Worm (Caenorhabditis elegans) whole organism, L1 larva: Measurements from ENCODE around the gene C26B2.7.

Experiments
- C16A3.4 ChIP-seq: fragments of 150-350 bp; optimal IDR thresholded peaks from 2 replicates; lab custom pipeline; 2014; ENCODE audit warnings: missing biosample characterization, missing genetic modification characterization
- C34B4.2 ChIP-seq: sonication (generic microtip); optimal IDR thresholded peaks from 2 replicates; lab custom pipeline; 2017; ENCODE audit warnings: mild to moderate bottlenecking, missing genetic modification characterization, missing compliant biosample characterization
- F16B12.6 ChIP-seq: fragments of 150-350 bp; optimal IDR thresholded peaks from 2 replicates; lab custom pipeline; 2014; ENCODE audit warnings: missing biosample characterization, missing genetic modification characterization
- aly-2 ChIP-seq: fragments of 150-350 bp; optimal IDR thresholded peaks from 2 replicates; lab custom pipeline; 2014; ENCODE audit warnings: missing biosample characterization, missing genetic modification characterization
- ama-1 ChIP-seq: fragments of 150-350 bp; optimal IDR thresholded peaks from 2 replicates; lab custom pipeline; 2014
- blmp-1 ChIP-seq: fragments of 150-350 bp; optimal IDR thresholded peaks from 2 replicates; lab custom pipeline; 2014; ENCODE audit warnings: missing biosample characterization, missing genetic modification characterization
- ceh-82 ChIP-seq, 3 experiments: fragments of 150-350 bp in 1 of 3; sonication (generic microtip) in 2 of 3; optimal IDR thresholded peaks; 2 replicates each; lab custom pipeline; 2014 to 2017; ENCODE audit warnings: missing biosample characterization in 3 of 3, missing genetic modification characterization in 3 of 3
- ceh-88 ChIP-seq: fragments of 200-800 bp; sonication (Bioruptor generic); IDR thresholded peaks from 2 replicates; pipeline ENCODE4 v1.3.6; 2022; ENCODE audit warnings: missing genetic modification characterization, missing compliant biosample characterization
- ces-1 ChIP-seq: fragments of 150-350 bp; optimal IDR thresholded peaks from 2 replicates; lab custom pipeline; 2014; ENCODE audit warnings: missing biosample characterization, missing genetic modification reagents, missing genetic modification characterization
- dpl-1 ChIP-seq, 3 experiments: fragments of 150-350 bp in 2 of 3; sonication (generic microtip) in 1 of 3; optimal IDR thresholded peaks; 2 replicates each; lab custom pipeline; 2014 to 2017; ENCODE audit warnings: missing biosample characterization in 3 of 3, missing genetic modification characterization in 3 of 3, missing genetic modification reagents in 3 of 3
- dsc-1 ChIP-seq: sonication (generic microtip); optimal IDR thresholded peaks from 2 replicates; lab custom pipeline; 2016; ENCODE audit warnings: mild to moderate bottlenecking, missing genetic modification characterization, missing compliant biosample characterization
- efl-3 ChIP-seq: fragments of 200-800 bp; sonication (Bioruptor generic); optimal IDR thresholded peaks from 2 replicates; lab custom pipeline; 2018; ENCODE audit warnings: mild to moderate bottlenecking, missing genetic modification characterization, missing compliant biosample characterization
- egl-13 ChIP-seq: sonication (generic microtip); optimal IDR thresholded peaks from 2 replicates; lab custom pipeline; 2016; ENCODE audit warnings: missing genotype, missing genetic modification reagents, missing genetic modification characterization, missing compliant biosample characterization
- elt-3 ChIP-seq, 6 experiments: fragments of 150-350 bp in 1 of 6; sonication (generic microtip); optimal IDR thresholded peaks; 2 replicates each; lab custom pipeline; 2017 to 2018; ENCODE audit warnings: missing biosample characterization in 6 of 6, missing genetic modification characterization in 6 of 6, inconsistent platforms in 1 of 6
- ets-5 ChIP-seq: fragments of 200-800 bp; sonication (Bioruptor generic); IDR thresholded peaks from 2 replicates; pipeline ENCODE4 v1.3.6; 2022; ENCODE audit warnings: missing genetic modification characterization, missing compliant biosample characterization
- fkh-8 ChIP-seq: sonication (generic microtip); optimal IDR thresholded peaks from 2 replicates; lab custom pipeline; 2016; ENCODE audit warnings: mild to moderate bottlenecking, missing genetic modification characterization, missing compliant biosample characterization
- grh-1 ChIP-seq: fragments of 200-800 bp; sonication (Bioruptor generic); IDR thresholded peaks from 2 replicates; pipeline ENCODE4 v1.3.6; 2022; ENCODE audit warnings: missing genetic modification reagents, missing genetic modification characterization, missing compliant biosample characterization
- irx-1 ChIP-seq: sonication (generic microtip); optimal IDR thresholded peaks from 2 replicates; lab custom pipeline; 2016; ENCODE audit warnings: missing genetic modification characterization, missing compliant biosample characterization
- jun-1 ChIP-seq: fragments of 150-350 bp; optimal IDR thresholded peaks from 2 replicates; lab custom pipeline; 2014; ENCODE audit warnings: missing biosample characterization, missing genetic modification reagents, missing genetic modification characterization
- lin-14 ChIP-seq: fragments of 200-800 bp; sonication (Bioruptor generic); optimal IDR thresholded peaks from 2 replicates; lab custom pipeline; 2018; ENCODE audit warnings: mild to moderate bottlenecking, missing genetic modification characterization, moderate library complexity, missing compliant biosample characterization
- mef-2 ChIP-seq: fragments of 150-350 bp; optimal IDR thresholded peaks from 2 replicates; lab custom pipeline; 2014; ENCODE audit warnings: missing biosample characterization, missing genetic modification characterization
- mep-1 ChIP-seq: fragments of 150-350 bp; optimal IDR thresholded peaks from 2 replicates; lab custom pipeline; 2014; ENCODE audit warnings: missing biosample characterization, missing genetic modification characterization
- nhr-20 ChIP-seq: sonication (generic microtip); optimal IDR thresholded peaks from 2 replicates; lab custom pipeline; 2016; ENCODE audit warnings: mild to moderate bottlenecking, missing genetic modification characterization, missing compliant biosample characterization
- nhr-47 ChIP-seq: sonication (generic microtip); optimal IDR thresholded peaks from 2 replicates; lab custom pipeline; 2016; ENCODE audit warnings: mild to moderate bottlenecking, missing genetic modification characterization, moderate library complexity, missing compliant biosample characterization
- nhr-71 ChIP-seq: sonication (generic microtip); optimal IDR thresholded peaks from 2 replicates; lab custom pipeline; 2016; ENCODE audit warnings: mild to moderate bottlenecking, missing genetic modification characterization, moderate library complexity, missing compliant biosample characterization
- nhr-76 ChIP-seq: sonication (generic microtip); optimal IDR thresholded peaks from 2 replicates; lab custom pipeline; 2017; ENCODE audit warnings: missing biosample characterization, missing genetic modification characterization
- nhr-77 ChIP-seq: fragments of 150-350 bp; optimal IDR thresholded peaks from 2 replicates; lab custom pipeline; 2014; ENCODE audit warnings: missing biosample characterization, missing genetic modification characterization
- nhr-85 ChIP-seq: sonication (generic microtip); peaks from one replicate; lab custom pipeline; 2016; ENCODE audit warnings: missing genetic modification characterization, inconsistent platforms, missing compliant biosample characterization
- pag-3 ChIP-seq: sonication (generic microtip); optimal IDR thresholded peaks from 2 replicates; lab custom pipeline; 2017; ENCODE audit warnings: missing genetic modification characterization, mild to moderate bottlenecking, missing compliant biosample characterization, antibody characterized with exemption, borderline replicate concordance; ENCODE audit not compliant: insufficient read depth
- rnt-1 ChIP-seq: sonication (generic microtip); optimal IDR thresholded peaks from 2 replicates; lab custom pipeline; 2016; ENCODE audit warnings: mild to moderate bottlenecking, missing genetic modification characterization, moderate library complexity, missing compliant biosample characterization
- snpc-4 ChIP-seq: fragments of 150-350 bp; optimal IDR thresholded peaks from 2 replicates; lab custom pipeline; 2014; ENCODE audit warnings: missing biosample characterization, missing genetic modification characterization
- snu-23 ChIP-seq: sonication (generic microtip); optimal IDR thresholded peaks from 2 replicates; lab custom pipeline; 2016; ENCODE audit warnings: missing genetic modification characterization, missing compliant biosample characterization
- sox-4 ChIP-seq: sonication (generic microtip); optimal IDR thresholded peaks from 2 replicates; lab custom pipeline; 2016; ENCODE audit warnings: missing genetic modification characterization, missing compliant biosample characterization
- sptf-1 ChIP-seq: fragments of 150-350 bp; optimal IDR thresholded peaks from 2 replicates; lab custom pipeline; 2014; ENCODE audit warnings: missing biosample characterization, missing genetic modification characterization
- tbx-2 ChIP-seq: sonication (generic microtip); optimal IDR thresholded peaks from 2 replicates; lab custom pipeline; 2016; ENCODE audit warnings: missing genetic modification characterization, missing compliant biosample characterization
- unc-62 ChIP-seq: fragments of 150-350 bp; optimal IDR thresholded peaks from 2 replicates; lab custom pipeline; 2014; ENCODE audit warnings: missing biosample characterization, missing genetic modification reagents, missing genetic modification characterization
- vab-15 ChIP-seq: sonication (generic microtip); optimal IDR thresholded peaks from 2 replicates; lab custom pipeline; 2017; ENCODE audit warnings: missing genotype, mild to moderate bottlenecking, missing genetic modification characterization, missing compliant biosample characterization
- ztf-11 ChIP-seq, 2 experiments: sonication (generic microtip); optimal IDR thresholded peaks; 2 replicates each; lab custom pipeline; 2016 to 2017; ENCODE audit warnings: missing genetic modification characterization in 2 of 2, missing biosample characterization in 1 of 2, missing compliant biosample characterization in 1 of 2

Gene C26B2.7

ce11 chrIV:8042897-8043296, 26.8 kb downstream of the C26B2.7 start:
- TF ChIP-seq nhr-71 (tag; lab: Kevin White, UChicago) (peak; percentile 2), nhr-76 (no peak), elt-3 (tag; optimal IDR thresholded peaks at IDR 0.05; lab: Kevin White, UChicago) (peak in 2 of 6 experiments; percentile 23 to 72), C34B4.2 (no peak), blmp-1 (peak; percentile 48), nhr-85 (tag; lab: Kevin White, UChicago) (peak; percentile 56)

- TF ChIP-seq elt-3 (tag; optimal IDR thresholded peaks at IDR 0.05; lab: Kevin White, UChicago) (peak in 1 of 6 experiments; percentile 15), ceh-82 (tag; optimal IDR thresholded peaks at IDR 0.05; lab: Kevin White, UChicago) (no peak), vab-15 (no peak), ets-5 (GFP tag; lab: Robert Waterston, UW) (no peak), grh-1 (GFP tag; lab: Robert Waterston, UW) (0 out of 2 replicates have a peak, but pooled peaks have one; percentile 12), nhr-71 (tag; lab: Kevin White, UChicago) (peak; percentile 44), snu-23 (GFP tag; lab: Kevin White, UChicago) (peak; percentile 22), nhr-20 (tag; lab: Kevin White, UChicago) (peak; percentile 41), nhr-85 (tag; lab: Kevin White, UChicago) (peak; percentile 86)
Observed at ce11 chrIV:8043722-8044121, 27.6 kb downstream of the C26B2.7 start.

ce11 chrIV:8044574-8044973, 28.5 kb downstream of the C26B2.7 start, which contains the start of gene nhr-258:
Gene nhr-258 (plus strand): TSS chrIV:8044938.
- TF ChIP-seq ceh-82 (tag; optimal IDR thresholded peaks at IDR 0.05; lab: Kevin White, UChicago) = no peak
- TF ChIP-seq nhr-71 (tag; lab: Kevin White, UChicago) = peak; percentile 38
- TF ChIP-seq lin-14 (GFP tag; lab: Kevin White, UChicago) = peak; percentile 19
- peak; percentile 11 for TF ChIP-seq dsc-1 (tag; lab: Kevin White, UChicago)
- TF ChIP-seq nhr-20 (tag; lab: Kevin White, UChicago) = peak; percentile 35
- TF ChIP-seq elt-3 (tag; optimal IDR thresholded peaks at IDR 0.05; lab: Kevin White, UChicago) = peak in 4 of 6 experiments; percentile 59 to 66 (median 63)
- TF ChIP-seq blmp-1 = peak; percentile 64
- TF ChIP-seq rnt-1 = no peak
- TF ChIP-seq nhr-85 (tag; lab: Kevin White, UChicago) = peak; percentile 88

- no peak for TF ChIP-seq mep-1
Observed at ce11 chrIV:8048083-8048482, 32.0 kb downstream of the C26B2.7 start.

DNA sequence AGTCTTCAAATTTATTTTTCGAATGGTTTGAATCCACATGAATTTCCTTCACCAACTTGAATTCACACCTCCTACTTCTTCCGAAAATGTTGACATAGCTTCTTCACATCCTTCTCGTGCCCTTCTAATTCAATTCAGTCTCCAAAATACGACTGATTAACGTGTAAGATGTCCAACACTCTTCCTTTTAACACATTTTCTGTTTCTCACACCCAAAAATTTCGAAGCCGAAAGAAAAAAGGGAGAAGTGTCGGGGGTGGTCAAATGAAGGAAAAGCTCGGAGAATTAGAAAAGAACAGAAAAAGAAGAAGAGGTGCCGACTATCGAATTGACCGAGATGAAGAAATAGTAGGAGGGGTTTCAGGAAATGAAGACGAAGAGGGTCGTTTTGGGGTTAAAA, 36.6 kb downstream of the C26B2.7 start:
- TF ChIP-seq C16A3.4 (tag; lab: Kevin White, UChicago) (no peak), snpc-4 (tag; lab: Kevin White, UChicago) (no peak), blmp-1 (no peak), ces-1 (GFP tag; lab: Kevin White, UChicago) (no peak), dsc-1 (tag; lab: Kevin White, UChicago) (no peak), lin-14 (GFP tag; lab: Kevin White, UChicago) (peak; percentile 61), nhr-77 (tag; lab: Kevin White, UChicago) (no peak)
- TF ChIP-seq, all 84 proteins: peak for 1

DNA sequence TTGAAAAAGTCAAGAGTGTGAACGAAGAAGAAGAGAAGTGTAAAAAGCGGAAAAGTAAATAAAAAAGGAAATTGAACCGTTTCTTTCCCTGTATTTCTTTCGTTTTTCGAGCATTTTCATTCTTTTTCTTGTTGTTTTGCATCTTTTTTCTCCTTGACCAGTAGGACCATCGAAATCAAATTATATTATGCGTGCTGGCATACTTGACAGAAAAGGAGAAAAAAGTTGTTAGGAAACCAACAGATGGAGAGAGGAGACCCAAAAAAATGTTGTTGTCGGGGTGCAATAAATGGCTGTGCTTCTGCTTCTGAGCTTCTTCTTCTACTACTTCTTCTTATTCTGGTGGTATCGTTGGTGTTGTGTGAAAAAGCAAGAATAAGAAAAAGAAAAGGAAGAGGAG, 37.9 kb downstream of the C26B2.7 start:
- peak; percentile 25 for TF ChIP-seq lin-14 (GFP tag; lab: Kevin White, UChicago)
- no peak for TF ChIP-seq nhr-47

DNA sequence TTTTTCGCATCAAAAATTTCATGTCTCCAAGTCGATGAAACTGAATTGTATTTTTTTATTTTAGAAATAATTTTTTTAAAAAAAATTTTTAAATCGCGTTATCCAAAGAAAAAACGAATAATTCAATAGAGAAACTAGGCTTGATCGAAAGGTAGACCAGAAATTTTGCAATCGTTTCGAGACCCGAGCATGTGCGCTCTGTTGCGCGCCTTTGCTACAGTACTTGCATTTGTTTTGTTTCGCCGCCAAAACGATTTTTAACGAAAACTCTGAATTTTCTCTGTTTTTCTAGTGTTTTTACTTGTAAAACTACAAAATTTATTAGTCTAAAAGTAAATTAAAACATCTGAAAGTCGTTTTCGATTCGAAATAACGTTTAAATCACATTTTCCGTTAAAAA, 45.2 kb downstream of the C26B2.7 start:
- TF ChIP-seq sox-4 (tag; lab: Kevin White, UChicago) (no peak), elt-3 (tag; optimal IDR thresholded peaks at IDR 0.05; lab: Kevin White, UChicago) (no peak), mef-2 (tag; lab: Kevin White, UChicago) (no peak), irx-1 (tag; lab: Kevin White, UChicago) (no peak), egl-13 (no peak), ets-5 (GFP tag; lab: Robert Waterston, UW) (no peak), F16B12.6 (tag; lab: Kevin White, UChicago) (no peak)

DNA sequence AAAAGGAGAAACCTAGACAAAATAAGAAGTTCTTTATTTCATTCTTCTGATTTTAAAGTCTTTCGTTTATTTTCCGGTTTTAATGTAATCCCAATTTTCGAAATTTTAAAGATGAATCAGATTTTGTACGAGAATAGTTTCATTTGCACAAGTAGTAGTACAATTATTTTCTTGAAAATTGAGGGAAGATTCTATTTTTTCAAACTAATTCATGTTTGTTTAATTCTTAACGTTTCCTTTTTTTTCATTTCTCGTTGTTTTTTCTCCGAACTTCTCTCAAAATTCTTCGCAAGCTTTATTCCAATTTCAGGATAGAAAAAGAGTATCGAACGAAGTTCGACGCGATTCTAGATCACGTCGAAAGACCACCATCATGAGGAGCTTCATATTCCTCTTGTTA, 46.3 kb downstream of the C26B2.7 start, which contains the start of gene sax-7:
sax-7 (plus strand) TSS at position 301 of the 400 bp plus-strand sequence.
- TF ChIP-seq ztf-11 (tag; optimal IDR thresholded peaks at IDR 0.05; lab: Kevin White, UChicago) (no peak), ama-1 (lab: Kevin White, UChicago) (no peak), dpl-1 (GFP tag; optimal IDR thresholded peaks at IDR 0.05; lab: Kevin White, UChicago) (no peak), F16B12.6 (tag; lab: Kevin White, UChicago) (no peak), sox-4 (tag; lab: Kevin White, UChicago) (no peak), pag-3 (tag; lab: Kevin White, UChicago) (no peak), jun-1 (tag; lab: Kevin White, UChicago) (no peak), unc-62 (GFP tag; lab: Kevin White, UChicago) (no peak), fkh-8 (tag; lab: Kevin White, UChicago) (no peak), sptf-1 (tag; lab: Kevin White, UChicago) (no peak), rnt-1 (no peak), ceh-88 (GFP tag; lab: Robert Waterston, UW) (no peak), tbx-2 (no peak), efl-3 (GFP tag; lab: Kevin White, UChicago) (no peak), aly-2 (tag; lab: Kevin White, UChicago) (no peak)
